Worm (Caenorhabditis elegans) whole organism, L1 larva: ENCODE measurements around the gene ric-3.

ENCODE experiments used
- C34B4.2 ChIP-seq: sonication (generic microtip); optimal IDR thresholded peaks from 2 replicates; lab custom pipeline; 2017; ENCODE audit warnings: mild to moderate bottlenecking, missing genetic modification characterization, missing compliant biosample characterization
- F16B12.6 ChIP-seq: fragments of 150-350 bp; optimal IDR thresholded peaks from 2 replicates; lab custom pipeline; 2014; ENCODE audit warnings: missing biosample characterization, missing genetic modification characterization
- Y116A8C.19 ChIP-seq: sonication (generic microtip); optimal IDR thresholded peaks from 2 replicates; lab custom pipeline; 2016; ENCODE audit warnings: missing compliant biosample characterization, missing genetic modification characterization, borderline replicate concordance
- aha-1 ChIP-seq: fragments of 150-350 bp; optimal IDR thresholded peaks from 2 replicates; lab custom pipeline; 2014; ENCODE audit warnings: missing biosample characterization, missing genetic modification characterization
- aly-2 ChIP-seq: fragments of 150-350 bp; optimal IDR thresholded peaks from 2 replicates; lab custom pipeline; 2014; ENCODE audit warnings: missing biosample characterization, missing genetic modification characterization
- blmp-1 ChIP-seq: fragments of 150-350 bp; optimal IDR thresholded peaks from 2 replicates; lab custom pipeline; 2014; ENCODE audit warnings: missing biosample characterization, missing genetic modification characterization
- ceh-82 ChIP-seq, 3 experiments: fragments of 150-350 bp in 1 of 3; sonication (generic microtip) in 2 of 3; optimal IDR thresholded peaks; 2 replicates each; lab custom pipeline; 2014 to 2017; ENCODE audit warnings: missing biosample characterization in 3 of 3, missing genetic modification characterization in 3 of 3
- ces-1 ChIP-seq: fragments of 150-350 bp; optimal IDR thresholded peaks from 2 replicates; lab custom pipeline; 2014; ENCODE audit warnings: missing biosample characterization, missing genetic modification reagents, missing genetic modification characterization
- dpl-1 ChIP-seq, 3 experiments: fragments of 150-350 bp in 2 of 3; sonication (generic microtip) in 1 of 3; optimal IDR thresholded peaks; 2 replicates each; lab custom pipeline; 2014 to 2017; ENCODE audit warnings: missing biosample characterization in 3 of 3, missing genetic modification characterization in 3 of 3, missing genetic modification reagents in 3 of 3
- dsc-1 ChIP-seq: sonication (generic microtip); optimal IDR thresholded peaks from 2 replicates; lab custom pipeline; 2016; ENCODE audit warnings: mild to moderate bottlenecking, missing genetic modification characterization, missing compliant biosample characterization
- efl-1 ChIP-seq, 4 experiments: fragments of 150-350 bp; optimal IDR thresholded peaks in 3 of 4; peaks in 1 of 4; 1 replicate in 1 of 4; 2 replicates in 3 of 4; lab custom pipeline; 2014; ENCODE audit warnings: missing biosample characterization in 2 of 4, missing genetic modification characterization in 2 of 4, missing genetic modification reagents in 2 of 4
- efl-3 ChIP-seq: fragments of 200-800 bp; sonication (Bioruptor generic); optimal IDR thresholded peaks from 2 replicates; lab custom pipeline; 2018; ENCODE audit warnings: mild to moderate bottlenecking, missing genetic modification characterization, missing compliant biosample characterization
- egl-13 ChIP-seq: sonication (generic microtip); optimal IDR thresholded peaks from 2 replicates; lab custom pipeline; 2016; ENCODE audit warnings: missing genotype, missing genetic modification reagents, missing genetic modification characterization, missing compliant biosample characterization
- elt-3 ChIP-seq, 6 experiments: fragments of 150-350 bp in 1 of 6; sonication (generic microtip); optimal IDR thresholded peaks; 2 replicates each; lab custom pipeline; 2017 to 2018; ENCODE audit warnings: missing biosample characterization in 6 of 6, missing genetic modification characterization in 6 of 6, inconsistent platforms in 1 of 6
- ets-5 ChIP-seq: fragments of 200-800 bp; sonication (Bioruptor generic); IDR thresholded peaks from 2 replicates; pipeline ENCODE4 v1.3.6; 2022; ENCODE audit warnings: missing genetic modification characterization, missing compliant biosample characterization
- fkh-10 ChIP-seq: sonication (generic microtip); optimal IDR thresholded peaks from 2 replicates; lab custom pipeline; 2017; ENCODE audit warnings: missing biosample characterization, missing genetic modification reagents, missing genetic modification characterization
- fkh-4 ChIP-seq: sonication (generic microtip); optimal IDR thresholded peaks from 2 replicates; lab custom pipeline; 2016; ENCODE audit warnings: missing compliant biosample characterization, missing genetic modification characterization, borderline replicate concordance
- fos-1 ChIP-seq: fragments of 150-350 bp; optimal IDR thresholded peaks from 2 replicates; lab custom pipeline; 2014; ENCODE audit warnings: missing biosample characterization, missing genetic modification characterization
- grh-1 ChIP-seq: fragments of 200-800 bp; sonication (Bioruptor generic); IDR thresholded peaks from 2 replicates; pipeline ENCODE4 v1.3.6; 2022; ENCODE audit warnings: missing genetic modification reagents, missing genetic modification characterization, missing compliant biosample characterization
- hlh-17 ChIP-seq: fragments of 200-800 bp; sonication (Bioruptor generic); optimal IDR thresholded peaks from 2 replicates; lab custom pipeline; 2018; ENCODE audit warnings: missing genetic modification characterization, mild to moderate bottlenecking, missing compliant biosample characterization, moderate library complexity, borderline replicate concordance
- hlh-4 ChIP-seq: sonication (generic microtip); optimal IDR thresholded peaks from 2 replicates; lab custom pipeline; 2016; ENCODE audit warnings: mild to moderate bottlenecking, missing genetic modification characterization, missing compliant biosample characterization
- irx-1 ChIP-seq: sonication (generic microtip); optimal IDR thresholded peaks from 2 replicates; lab custom pipeline; 2016; ENCODE audit warnings: missing genetic modification characterization, missing compliant biosample characterization
- jun-1 ChIP-seq: fragments of 150-350 bp; optimal IDR thresholded peaks from 2 replicates; lab custom pipeline; 2014; ENCODE audit warnings: missing biosample characterization, missing genetic modification reagents, missing genetic modification characterization
- lin-15B ChIP-seq: fragments of 150-350 bp; sonication (generic microtip); optimal IDR thresholded peaks from 3 replicates; lab custom pipeline; 2014; ENCODE audit warnings: missing biosample characterization, missing genetic modification characterization
- lin-35 ChIP-seq, 2 experiments: fragments of 150-350 bp; optimal IDR thresholded peaks; 2 replicates each; lab custom pipeline; 2014; ENCODE audit warnings: missing biosample characterization in 2 of 2, missing genetic modification characterization in 2 of 2, missing genetic modification reagents in 2 of 2
- lsy-2 ChIP-seq, 2 experiments: fragments of 150-350 bp; optimal IDR thresholded peaks; 2 replicates each; lab custom pipeline; 2014; ENCODE audit warnings: missing biosample characterization in 2 of 2, missing genetic modification characterization in 2 of 2
- mef-2 ChIP-seq: fragments of 150-350 bp; optimal IDR thresholded peaks from 2 replicates; lab custom pipeline; 2014; ENCODE audit warnings: missing biosample characterization, missing genetic modification characterization
- mep-1 ChIP-seq: fragments of 150-350 bp; optimal IDR thresholded peaks from 2 replicates; lab custom pipeline; 2014; ENCODE audit warnings: missing biosample characterization, missing genetic modification characterization
- nhr-11 ChIP-seq: fragments of 150-350 bp; optimal IDR thresholded peaks from 2 replicates; lab custom pipeline; 2014; ENCODE audit warnings: missing biosample characterization, missing genetic modification characterization
- nhr-20 ChIP-seq: sonication (generic microtip); optimal IDR thresholded peaks from 2 replicates; lab custom pipeline; 2016; ENCODE audit warnings: mild to moderate bottlenecking, missing genetic modification characterization, missing compliant biosample characterization
- nhr-237 ChIP-seq: fragments of 150-350 bp; optimal IDR thresholded peaks from 2 replicates; lab custom pipeline; 2014; ENCODE audit warnings: missing biosample characterization, missing genetic modification characterization
- nhr-47 ChIP-seq: sonication (generic microtip); optimal IDR thresholded peaks from 2 replicates; lab custom pipeline; 2016; ENCODE audit warnings: mild to moderate bottlenecking, missing genetic modification characterization, moderate library complexity, missing compliant biosample characterization
- nhr-71 ChIP-seq: sonication (generic microtip); optimal IDR thresholded peaks from 2 replicates; lab custom pipeline; 2016; ENCODE audit warnings: mild to moderate bottlenecking, missing genetic modification characterization, moderate library complexity, missing compliant biosample characterization
- nhr-76 ChIP-seq: sonication (generic microtip); optimal IDR thresholded peaks from 2 replicates; lab custom pipeline; 2017; ENCODE audit warnings: missing biosample characterization, missing genetic modification characterization
- nhr-77 ChIP-seq: fragments of 150-350 bp; optimal IDR thresholded peaks from 2 replicates; lab custom pipeline; 2014; ENCODE audit warnings: missing biosample characterization, missing genetic modification characterization
- nhr-85 ChIP-seq: sonication (generic microtip); peaks from one replicate; lab custom pipeline; 2016; ENCODE audit warnings: missing genetic modification characterization, inconsistent platforms, missing compliant biosample characterization
- pag-3 ChIP-seq: sonication (generic microtip); optimal IDR thresholded peaks from 2 replicates; lab custom pipeline; 2017; ENCODE audit warnings: missing genetic modification characterization, mild to moderate bottlenecking, missing compliant biosample characterization, antibody characterized with exemption, borderline replicate concordance; ENCODE audit not compliant: insufficient read depth
- pax-3 ChIP-seq: fragments of 200-800 bp; sonication (Bioruptor generic); optimal IDR thresholded peaks from 2 replicates; lab custom pipeline; 2018; ENCODE audit warnings: mild to moderate bottlenecking, missing genetic modification characterization, moderate library complexity, missing compliant biosample characterization
- skn-1 ChIP-seq: fragments of 150-350 bp; optimal IDR thresholded peaks from 2 replicates; lab custom pipeline; 2014; ENCODE audit warnings: missing biosample characterization, missing genetic modification characterization
- snpc-4 ChIP-seq: fragments of 150-350 bp; optimal IDR thresholded peaks from 2 replicates; lab custom pipeline; 2014; ENCODE audit warnings: missing biosample characterization, missing genetic modification characterization
- snu-23 ChIP-seq: sonication (generic microtip); optimal IDR thresholded peaks from 2 replicates; lab custom pipeline; 2016; ENCODE audit warnings: missing genetic modification characterization, missing compliant biosample characterization
- sup-37 ChIP-seq: fragments of 200-800 bp; sonication (Bioruptor generic); optimal IDR thresholded peaks from 2 replicates; lab custom pipeline; 2018; ENCODE audit warnings: mild to moderate bottlenecking, missing genetic modification characterization, missing compliant biosample characterization
- tbx-2 ChIP-seq: sonication (generic microtip); optimal IDR thresholded peaks from 2 replicates; lab custom pipeline; 2016; ENCODE audit warnings: missing genetic modification characterization, missing compliant biosample characterization
- tlp-1 ChIP-seq: fragments of 150-350 bp; optimal IDR thresholded peaks from 2 replicates; lab custom pipeline; 2014; ENCODE audit warnings: missing biosample characterization, missing genetic modification characterization
- unc-30 ChIP-seq: sonication (generic microtip); optimal IDR thresholded peaks from 2 replicates; lab custom pipeline; 2017; ENCODE audit warnings: missing biosample characterization, missing genetic modification characterization
- unc-98 ChIP-seq: fragments of 200-800 bp; sonication (Bioruptor generic); IDR thresholded peaks from 2 replicates; pipeline ENCODE4 v1.3.6; 2022; ENCODE audit warnings: missing genetic modification characterization, missing compliant biosample characterization
- xbp-1 ChIP-seq: sonication (generic microtip); optimal IDR thresholded peaks from 2 replicates; lab custom pipeline; 2016; ENCODE audit warnings: missing genetic modification characterization, missing compliant biosample characterization
- zip-4 ChIP-seq: fragments of 200-800 bp; sonication (Bioruptor generic); optimal IDR thresholded peaks from 2 replicates; lab custom pipeline; 2018; ENCODE audit warnings: mild to moderate bottlenecking, missing genetic modification characterization, moderate library complexity, missing compliant biosample characterization
- ztf-11 ChIP-seq, 2 experiments: sonication (generic microtip); optimal IDR thresholded peaks; 2 replicates each; lab custom pipeline; 2016 to 2017; ENCODE audit warnings: missing genetic modification characterization in 2 of 2, missing biosample characterization in 1 of 2, missing compliant biosample characterization in 1 of 2

ric-3 gene

ce11 chrIV:7770162-7770561 lies 47.9 kb upstream of the ric-3 start, which contains the start of gene rdl-1:
rdl-1 (minus strand) TSS chrIV:7770262.
- TF ChIP-seq skn-1 (tag; lab: Kevin White, UChicago) (no peak), dsc-1 (tag; lab: Kevin White, UChicago) (no peak), jun-1 (tag; lab: Kevin White, UChicago) (no peak), unc-98 (GFP tag; lab: Robert Waterston, UW) (no peak), grh-1 (GFP tag; lab: Robert Waterston, UW) (no peak), egl-13 (no peak), irx-1 (tag; lab: Kevin White, UChicago) (no peak), fkh-10 (GFP tag; lab: Kevin White, UChicago) (no peak), xbp-1 (no peak), unc-30 (tag; lab: Kevin White, UChicago) (no peak), tbx-2 (tag; lab: Kevin White, UChicago) (no peak), Y116A8C.19 (tag; lab: Kevin White, UChicago) (no peak), mef-2 (tag; lab: Kevin White, UChicago) (no peak), hlh-17 (GFP tag; lab: Kevin White, UChicago) (no peak), elt-3 (tag; optimal IDR thresholded peaks at IDR 0.05; lab: Kevin White, UChicago) (no peak), F16B12.6 (tag; lab: Kevin White, UChicago) (no peak), tlp-1 (tag; lab: Kevin White, UChicago) (no peak)

ce11 chrIV:7774206-7774605 lies 43.8 kb upstream of the ric-3 start, which contains the start of the genes hcf-1 and swd-2.2:
hcf-1 (minus strand) TSS chrIV:7774275.
swd-2.2 (plus strand) TSS chrIV:7774411.
- peak; percentile 63 for TF ChIP-seq blmp-1 (tag; lab: Kevin White, UChicago)
- peak; percentile 41 to 79 for TF ChIP-seq lin-35 (GFP tag; optimal IDR thresholded peaks at IDR 0.05; lab: Kevin White, UChicago)
- TF ChIP-seq fkh-4 (tag; lab: Kevin White, UChicago): no peak
- TF ChIP-seq fkh-10 (GFP tag; lab: Kevin White, UChicago): no peak
- peak; percentile 21 for TF ChIP-seq xbp-1
- peak; percentile 26 for TF ChIP-seq nhr-71
- peak; percentile 48 for TF ChIP-seq mep-1 (tag; lab: Kevin White, UChicago)
- TF ChIP-seq Y116A8C.19 (tag; lab: Kevin White, UChicago): no peak
- TF ChIP-seq C34B4.2 (tag; lab: Kevin White, UChicago): no peak
- TF ChIP-seq snpc-4 (tag; lab: Kevin White, UChicago): no peak
- TF ChIP-seq efl-3 (GFP tag; lab: Kevin White, UChicago): no peak
- TF ChIP-seq zip-4 (GFP tag; lab: Kevin White, UChicago): no peak
- no peak for TF ChIP-seq nhr-11 (tag; lab: Kevin White, UChicago)
- no peak for TF ChIP-seq jun-1 (tag; lab: Kevin White, UChicago)
- TF ChIP-seq egl-13: no peak
- TF ChIP-seq nhr-85 (tag; lab: Kevin White, UChicago): peak; percentile 40
- TF ChIP-seq lsy-2 (tag; optimal IDR thresholded peaks at IDR 0.05; lab: Kevin White, UChicago): peak; percentile 47 to 73
- no peak for TF ChIP-seq tbx-2 (tag; lab: Kevin White, UChicago)
- no peak for TF ChIP-seq nhr-76 (tag; lab: Kevin White, UChicago)
- no peak for TF ChIP-seq skn-1 (tag; lab: Kevin White, UChicago)
- TF ChIP-seq ceh-82 (tag; optimal IDR thresholded peaks at IDR 0.05; lab: Kevin White, UChicago): peak in 1 of 3 experiments; percentile 18
- TF ChIP-seq efl-1 (optimal IDR thresholded peaks at IDR 0.05; lab: Kevin White, UChicago): peak; percentile 33 to 50
- TF ChIP-seq efl-1 (GFP tag; optimal IDR thresholded peaks at IDR 0.05 in 1 of 2; lab: Kevin White, UChicago): peak; percentile 64 to 95
- TF ChIP-seq dpl-1 (GFP tag; optimal IDR thresholded peaks at IDR 0.05; lab: Kevin White, UChicago): peak; percentile 41 to 77 (median 61)
- TF ChIP-seq hlh-4 (tag; lab: Kevin White, UChicago): no peak
- no peak for TF ChIP-seq pax-3 (tag; lab: Kevin White, UChicago)
- TF ChIP-seq pag-3 (tag; lab: Kevin White, UChicago): no peak
- peak; percentile 39 for TF ChIP-seq lin-15B (tag; lab: Kevin White, UChicago)
- no peak for TF ChIP-seq fos-1 (tag; lab: Kevin White, UChicago)
- peak; percentile 27 for TF ChIP-seq nhr-77 (tag; lab: Kevin White, UChicago)
- no peak for TF ChIP-seq sup-37
- peak; percentile 3 for TF ChIP-seq nhr-20
- TF ChIP-seq ztf-11 (tag; optimal IDR thresholded peaks at IDR 0.05; lab: Kevin White, UChicago): no peak
- no peak for TF ChIP-seq grh-1 (GFP tag; lab: Robert Waterston, UW)
- TF ChIP-seq aly-2 (tag; lab: Kevin White, UChicago): no peak
- TF ChIP-seq unc-98 (GFP tag; lab: Robert Waterston, UW): no peak
- TF ChIP-seq nhr-237: no peak
- TF ChIP-seq aha-1 (tag; lab: Kevin White, UChicago): no peak
- peak; percentile 21 for TF ChIP-seq F16B12.6 (tag; lab: Kevin White, UChicago)
- no peak for TF ChIP-seq ets-5 (GFP tag; lab: Robert Waterston, UW)
- peak; percentile 29 for TF ChIP-seq snu-23 (GFP tag; lab: Kevin White, UChicago)
- peak; percentile 14 for TF ChIP-seq nhr-47 (tag; lab: Kevin White, UChicago)
- no peak for TF ChIP-seq ces-1 (GFP tag; lab: Kevin White, UChicago)
